Worm (Caenorhabditis elegans): ENCODE results near the gene W01D2.3.

DNA sequence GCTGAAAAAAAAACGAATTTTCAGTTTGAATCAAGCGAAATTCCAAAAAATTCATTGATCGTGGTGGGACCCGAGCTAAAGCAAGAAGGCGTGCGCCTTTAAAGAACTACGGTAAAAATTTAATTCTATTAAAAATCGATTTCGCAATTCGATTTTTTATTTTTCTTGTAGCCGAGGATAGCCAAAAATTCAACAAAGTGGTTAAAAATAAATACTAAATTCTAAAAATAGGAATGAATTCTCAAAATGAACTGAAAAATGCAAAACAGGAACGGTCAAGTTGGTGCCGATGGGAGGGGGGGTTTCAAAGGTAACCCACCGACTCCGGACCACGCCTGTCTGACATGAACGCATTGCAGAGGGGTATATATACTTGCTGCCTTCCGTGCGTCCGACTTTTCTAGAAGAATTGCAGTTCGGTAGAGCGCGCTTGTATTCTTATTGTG is 3.0 kb downstream of the W01D2.3 start:
- TF ChIP-seq nhr-12 (tag; optimal IDR thresholded peaks at IDR 0.05) (no peak), egl-27 (tag; optimal IDR thresholded peaks at IDR 0.05) (no peak), eor-1 (tag; optimal IDR thresholded peaks at IDR 0.05) (no peak), daf-12 (tag; optimal IDR thresholded peaks at IDR 0.05) (no peak)

Measured in whole organism, L3 larva.